Fruit fly (Drosophila melanogaster) whole organism, embryonic: ENCODE results near the gene HP5.

ENCODE experiments used
- CG1603 ChIP-seq: fragments of 200-800 bp; sonication (Bioruptor generic); optimal IDR thresholded peaks from 2 replicates; lab custom pipeline; 2019; ENCODE audit warnings: missing biosample characterization, mild to moderate bottlenecking, missing genetic modification characterization, moderate library complexity
- CG18262 ChIP-seq: fragments of 200-800 bp; optimal IDR thresholded peaks from 3 replicates; lab custom pipeline; 2019; ENCODE audit warnings: missing biosample characterization, mild to moderate bottlenecking, missing genetic modification characterization, moderate library complexity
- CG2889 ChIP-seq: fragments of 200-800 bp; sonication (Bioruptor generic); IDR thresholded peaks from 3 replicates; pipeline ENCODE4 v1.3.6; 2022; ENCODE audit warnings: missing biosample characterization, missing genetic modification characterization
- CG3838 ChIP-seq: fragments of 200-800 bp; sonication (Bioruptor generic); optimal IDR thresholded peaks from 3 replicates; lab custom pipeline; 2016; ENCODE audit warnings: missing biosample characterization, missing genetic modification characterization
- CG6689 ChIP-seq: fragments of 200-800 bp; sonication (Bioruptor generic); IDR thresholded peaks from 2 replicates; pipeline ENCODE4 v1.3.6; 2022; ENCODE audit warnings: missing biosample characterization, missing genetic modification characterization
- H2.0 ChIP-seq: fragments of 200-800 bp; sonication (Bioruptor generic); IDR thresholded peaks from 2 replicates; pipeline ENCODE4 v1.3.6; 2022; ENCODE audit warnings: missing biosample characterization, missing genetic modification characterization
- NFAT ChIP-seq: fragments of 200-800 bp; sonication (Bioruptor generic); IDR thresholded peaks from 2 replicates; pipeline ENCODE4 v1.3.6; 2022; ENCODE audit warnings: missing biosample characterization, missing genetic modification characterization
- Optix ChIP-seq: fragments of 200-800 bp; sonication (Bioruptor generic); IDR thresholded peaks from 3 replicates; pipeline ENCODE4 v1.3.6; 2022; ENCODE audit warnings: missing biosample characterization, missing genetic modification characterization
- Side ChIP-seq: fragments of 200-800 bp; sonication (Bioruptor generic); optimal IDR thresholded peaks from 2 replicates; lab custom pipeline; 2016; ENCODE audit warnings: missing biosample characterization, missing genetic modification characterization
- her ChIP-seq: fragments of 200-800 bp; sonication (Bioruptor generic); optimal IDR thresholded peaks from 2 replicates; lab custom pipeline; 2016; ENCODE audit warnings: missing biosample characterization, missing genetic modification characterization
- maf-S ChIP-seq: fragments of 200-800 bp; sonication (Bioruptor generic); optimal IDR thresholded peaks from 2 replicates; lab custom pipeline; 2016; ENCODE audit warnings: missing biosample characterization, missing genetic modification characterization
- pan ChIP-seq, 4 experiments: fragments of >200 bp in 3 of 4; fragments of 200-800 bp in 1 of 4; sonication (Bioruptor generic) in 1 of 4; optimal IDR thresholded peaks in 3 of 4; IDR thresholded peaks in 1 of 4; 2 replicates each; pipeline versions ENCODE4 v1.3.6 to Lab custom; 2017 to 2022; ENCODE audit warnings: missing biosample characterization in 2 of 4, missing genetic modification characterization in 2 of 4, mixed read lengths in 1 of 4
- ranshi ChIP-seq: fragments of 200-800 bp; sonication (Bioruptor generic); IDR thresholded peaks from 2 replicates; pipeline ENCODE4 v1.3.6; 2022; ENCODE audit warnings: missing biosample characterization, missing genetic modification characterization

DNA sequence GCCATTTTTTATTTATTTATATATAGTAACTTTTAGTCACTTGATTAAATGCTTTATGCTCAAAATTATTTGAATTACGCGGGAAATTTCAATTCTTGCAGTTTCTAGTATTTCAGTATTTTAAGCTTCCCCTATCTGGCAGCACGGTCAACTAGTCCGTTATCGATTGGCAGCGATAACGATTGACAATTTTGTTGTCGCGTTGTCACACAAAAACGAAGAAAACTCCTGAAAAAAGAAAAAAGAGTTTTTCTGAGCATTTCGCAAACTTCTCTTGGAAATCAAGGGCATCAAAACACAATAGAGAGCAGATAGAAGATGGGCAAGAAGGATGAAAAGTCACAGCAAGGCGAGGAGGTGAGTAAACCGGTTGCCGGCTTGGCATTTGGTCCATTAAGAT lies 30.5 kb downstream of the HP5 start, which contains the start of gene Spase25:
- TF ChIP-seq her (no peak), ranshi (GFP tag; lab: Robert Waterston, UW) (no peak), H2.0 (no peak), CG3838 (GFP tag; lab: Kevin White, UChicago) (no peak), NFAT (GFP tag; lab: Robert Waterston, UW) (no peak), CG2889 (no peak), Optix (no peak), CG6689 (GFP tag; lab: Robert Waterston, UW) (no peak), Side (GFP tag; lab: Kevin White, UChicago) (no peak), CG1603 (no peak), maf-S (no peak), CG18262 (tag; lab: Kevin White, UChicago) (no peak), pan (optimal IDR thresholded peaks at IDR 0.05; lab: Kevin White, UChicago) (no peak), pan (GFP tag; optimal IDR thresholded peaks at IDR 0.05 in 1 of 2, IDR thresholded peaks at IDR 0.05 in 1 of 2) (no peak)
